Fruit fly (Drosophila melanogaster) whole organism, embryonic: ENCODE data around the gene Smox.

Experiments used
- Abd-B ChIP-seq: fragments of 200-800 bp; sonication (Bioruptor generic); optimal IDR thresholded peaks from 2 replicates; lab custom pipeline; 2018; ENCODE audit warnings: missing biosample characterization, mild to moderate bottlenecking, missing genetic modification characterization, moderate library complexity
- Atf-2 ChIP-seq: fragments of 200-800 bp; sonication (Bioruptor generic); optimal IDR thresholded peaks from 2 replicates; lab custom pipeline; 2016; ENCODE audit warnings: missing biosample characterization, missing genetic modification characterization
- CG10147 ChIP-seq: fragments of 200-800 bp; sonication (Bioruptor generic); optimal IDR thresholded peaks from 2 replicates; lab custom pipeline; 2019; ENCODE audit warnings: missing biosample characterization, mild to moderate bottlenecking, missing genetic modification characterization, moderate library complexity
- CG10462 ChIP-seq: fragments of 200-800 bp; sonication (Bioruptor generic); optimal IDR thresholded peaks from 2 replicates; lab custom pipeline; 2016; ENCODE audit warnings: missing biosample characterization, missing genetic modification characterization
- CG11560 ChIP-seq: fragments of 200-800 bp; sonication (Bioruptor generic); IDR thresholded peaks from 3 replicates; pipeline ENCODE4 v1.3.6; 2022; ENCODE audit warnings: missing biosample characterization, missing genetic modification characterization
- CG12744 ChIP-seq: fragments of 200-800 bp; sonication (Bioruptor generic); optimal IDR thresholded peaks from 2 replicates; lab custom pipeline; 2016; ENCODE audit warnings: missing biosample characterization, missing genetic modification characterization
- CG15073 ChIP-seq: fragments of 200-800 bp; sonication (Bioruptor generic); optimal IDR thresholded peaks from 2 replicates; lab custom pipeline; 2016; ENCODE audit warnings: missing biosample characterization, missing genetic modification characterization
- CG15601 ChIP-seq: fragments of 200-800 bp; sonication (Bioruptor generic); optimal IDR thresholded peaks from 3 replicates; lab custom pipeline; 2019; ENCODE audit warnings: missing biosample characterization, mild to moderate bottlenecking, missing genetic modification characterization, moderate library complexity
- CG2116 ChIP-seq: fragments of 200-800 bp; sonication (Bioruptor generic); optimal IDR thresholded peaks from 3 replicates; lab custom pipeline; 2018; ENCODE audit warnings: missing biosample characterization, mild to moderate bottlenecking, missing genetic modification characterization
- CG2202 ChIP-seq: fragments of 200-800 bp; sonication (Bioruptor generic); optimal IDR thresholded peaks from 2 replicates; lab custom pipeline; 2018; ENCODE audit warnings: missing biosample characterization, mild to moderate bottlenecking, missing genetic modification characterization
- CG2678 ChIP-seq: fragments of 200-800 bp; sonication (Bioruptor generic); optimal IDR thresholded peaks from 3 replicates; lab custom pipeline; 2019; ENCODE audit warnings: missing biosample characterization, mild to moderate bottlenecking, missing genetic modification characterization, moderate library complexity
- CG2712 ChIP-seq: fragments of 200-800 bp; optimal IDR thresholded peaks from 3 replicates; lab custom pipeline; 2019; ENCODE audit warnings: missing biosample characterization, mild to moderate bottlenecking, missing genetic modification characterization, moderate library complexity
- CG34422 ChIP-seq: fragments of 200-800 bp; sonication (Bioruptor generic); IDR thresholded peaks from 3 replicates; pipeline ENCODE4 v1.3.6; 2022; ENCODE audit warnings: missing biosample characterization, missing genetic modification characterization
- CG4854 ChIP-seq: fragments of 200-800 bp; sonication (Bioruptor generic); optimal IDR thresholded peaks from 2 replicates; lab custom pipeline; 2016; ENCODE audit warnings: missing biosample characterization, missing genetic modification characterization, inconsistent platforms
- CG5953 ChIP-seq: fragments of 200-800 bp; sonication (Bioruptor generic); IDR thresholded peaks from 2 replicates; pipeline ENCODE4 v1.3.6; 2022; ENCODE audit warnings: missing biosample characterization, missing genetic modification characterization
- CG7839 ChIP-seq: fragments of 200-800 bp; sonication (Bioruptor generic); optimal IDR thresholded peaks from 3 replicates; lab custom pipeline; 2018; ENCODE audit warnings: missing biosample characterization, mild to moderate bottlenecking, missing genetic modification characterization, moderate library complexity
- CG8089 ChIP-seq: fragments of 200-800 bp; sonication (Bioruptor generic); optimal IDR thresholded peaks from 3 replicates; lab custom pipeline; 2016; ENCODE audit warnings: missing biosample characterization, missing genetic modification characterization
- CG9797 ChIP-seq: fragments of 200-800 bp; sonication (Bioruptor generic); optimal IDR thresholded peaks from 3 replicates; lab custom pipeline; 2018; ENCODE audit warnings: missing biosample characterization, mild to moderate bottlenecking, missing genetic modification characterization
- CHES-1-like ChIP-seq: fragments of 200-800 bp; sonication (Bioruptor generic); optimal IDR thresholded peaks from 2 replicates; lab custom pipeline; 2016; ENCODE audit warnings: missing biosample characterization, missing genetic modification characterization
- Chrac-16 ChIP-seq: fragments of 200-800 bp; sonication (Bioruptor generic); optimal IDR thresholded peaks from 3 replicates; lab custom pipeline; 2016; ENCODE audit warnings: missing biosample characterization, missing genetic modification characterization
- Dbx ChIP-seq: fragments of 200-800 bp; sonication (Bioruptor generic); IDR thresholded peaks from 3 replicates; pipeline ENCODE4 v1.3.6; 2022; ENCODE audit warnings: missing biosample characterization, missing genetic modification characterization
- Dip3 ChIP-seq: fragments of 200-800 bp; sonication (Bioruptor generic); optimal IDR thresholded peaks from 3 replicates; lab custom pipeline; 2016; ENCODE audit warnings: missing biosample characterization, missing genetic modification characterization
- Drgx ChIP-seq: fragments of 200-800 bp; sonication (Bioruptor generic); IDR thresholded peaks from 2 replicates; pipeline ENCODE4 v1.3.6; 2022; ENCODE audit warnings: missing biosample characterization, missing genetic modification characterization
- Gug ChIP-seq: fragments of 200-800 bp; sonication (Bioruptor generic); IDR thresholded peaks from 4 replicates; pipeline ENCODE4 v1.3.6; 2022; ENCODE audit warnings: missing biosample characterization, missing genetic modification characterization
- HLH3B ChIP-seq: fragments of 200-800 bp; sonication (Bioruptor generic); IDR thresholded peaks from 2 replicates; pipeline ENCODE4 v1.3.6; 2022; ENCODE audit warnings: missing biosample characterization, missing genetic modification characterization
- HLH54F ChIP-seq: fragments of 200-800 bp; sonication (Bioruptor generic); optimal IDR thresholded peaks from 3 replicates; lab custom pipeline; 2016; ENCODE audit warnings: missing biosample characterization, missing genetic modification characterization
- Kr ChIP-seq: fragments of 200-800 bp; sonication (Bioruptor generic); optimal IDR thresholded peaks from 2 replicates; lab custom pipeline; 2017; ENCODE audit warnings: missing biosample characterization, mild to moderate bottlenecking, missing genetic modification characterization
- Lhr ChIP-seq: fragments of 200-800 bp; sonication (Bioruptor generic); optimal IDR thresholded peaks from 3 replicates; lab custom pipeline; 2017; ENCODE audit warnings: mild to moderate bottlenecking, missing biosample characterization, missing genetic modification reagents, missing genetic modification characterization
- MTF-1 ChIP-seq: fragments of 200-800 bp; sonication (Bioruptor generic); optimal IDR thresholded peaks from 2 replicates; lab custom pipeline; 2018; ENCODE audit warnings: missing biosample characterization, mild to moderate bottlenecking, missing genetic modification characterization, borderline replicate concordance
- Myb ChIP-seq: fragments of 200-800 bp; sonication (Bioruptor generic); optimal IDR thresholded peaks from 2 replicates; lab custom pipeline; 2016; ENCODE audit warnings: missing biosample characterization, missing genetic modification characterization
- NC2β ChIP-seq: fragments of 200-800 bp; sonication (Bioruptor generic); optimal IDR thresholded peaks from 2 replicates; lab custom pipeline; 2016; ENCODE audit warnings: missing biosample characterization, missing genetic modification characterization
- Nf-YC ChIP-seq: fragments of 200-800 bp; optimal IDR thresholded peaks from 3 replicates; lab custom pipeline; 2019; ENCODE audit warnings: missing biosample characterization, mild to moderate bottlenecking, missing genetic modification characterization, moderate library complexity
- Rfx ChIP-seq: fragments of 200-800 bp; sonication (Bioruptor generic); IDR thresholded peaks from 2 replicates; pipeline ENCODE4 v1.3.6; 2022; ENCODE audit warnings: missing biosample characterization, missing genetic modification characterization
- Tbp ChIP-seq: fragments of >200 bp; optimal IDR thresholded peaks from 2 replicates; lab custom pipeline; 2018; ENCODE audit warnings: missing biosample characterization, missing genetic modification characterization
- ab ChIP-seq: fragments of 200-800 bp; sonication (Bioruptor generic); optimal IDR thresholded peaks from 2 replicates; lab custom pipeline; 2016; ENCODE audit warnings: missing biosample characterization, missing genetic modification characterization
- br ChIP-seq: fragments of >200 bp; optimal IDR thresholded peaks from 2 replicates; lab custom pipeline; 2017
- cas ChIP-seq: fragments of 200-800 bp; sonication (Bioruptor generic); IDR thresholded peaks from 2 replicates; pipeline ENCODE4 v1.3.6; 2022; ENCODE audit warnings: missing biosample characterization, missing genetic modification characterization
- fd64A ChIP-seq: fragments of 200-800 bp; sonication (Bioruptor generic); optimal IDR thresholded peaks from 3 replicates; lab custom pipeline; 2018; ENCODE audit warnings: missing biosample characterization, mild to moderate bottlenecking, missing genetic modification characterization
- gce ChIP-seq: fragments of 200-800 bp; sonication (Bioruptor generic); IDR thresholded peaks from 3 replicates; pipeline ENCODE4 v1.3.6; 2022; ENCODE audit warnings: missing biosample characterization, missing genetic modification characterization
- gfzf ChIP-seq: fragments of 200-800 bp; sonication (Bioruptor generic); optimal IDR thresholded peaks from 2 replicates; lab custom pipeline; 2016; ENCODE audit warnings: missing biosample characterization, mild to moderate bottlenecking, missing genetic modification characterization, moderate library complexity
- ham ChIP-seq: fragments of 200-800 bp; sonication (Bioruptor generic); IDR thresholded peaks from 2 replicates; pipeline ENCODE4 v1.3.6; 2022; ENCODE audit warnings: missing biosample characterization, missing genetic modification characterization
- jigr1 ChIP-seq: fragments of 200-800 bp; sonication (Bioruptor generic); IDR thresholded peaks from 3 replicates; pipeline ENCODE4 v1.3.6; 2022; ENCODE audit warnings: missing biosample characterization, missing genetic modification characterization
- luna ChIP-seq: fragments of 200-800 bp; sonication (Bioruptor generic); optimal IDR thresholded peaks from 2 replicates; lab custom pipeline; 2016; ENCODE audit warnings: missing biosample characterization, missing genetic modification characterization
- nerfin-2 ChIP-seq: fragments of 200-800 bp; sonication (Bioruptor generic); IDR thresholded peaks from 2 replicates; pipeline ENCODE4 v1.3.6; 2022; ENCODE audit warnings: missing biosample characterization, missing genetic modification characterization; ENCODE audit not compliant: partially characterized antibody
- pfk ChIP-seq: fragments of 200-800 bp; sonication (Bioruptor generic); optimal IDR thresholded peaks from 2 replicates; lab custom pipeline; 2018; ENCODE audit warnings: missing biosample characterization, mild to moderate bottlenecking, missing genetic modification characterization, moderate library complexity
- phol ChIP-seq: fragments of 200-800 bp; sonication (Bioruptor generic); optimal IDR thresholded peaks from 3 replicates; lab custom pipeline; 2018; ENCODE audit warnings: missing biosample characterization, mild to moderate bottlenecking, missing genetic modification characterization, moderate library complexity
- rib ChIP-seq: fragments of 200-800 bp; sonication (Bioruptor generic); IDR thresholded peaks from 2 replicates; pipeline ENCODE4 v1.3.6; 2022; ENCODE audit warnings: missing biosample characterization, missing genetic modification characterization
- sd ChIP-seq: fragments of 200-800 bp; sonication (Bioruptor generic); optimal IDR thresholded peaks from 3 replicates; lab custom pipeline; 2018; ENCODE audit warnings: missing biosample characterization, mild to moderate bottlenecking, missing genetic modification characterization, moderate library complexity
- sima ChIP-seq: fragments of 200-800 bp; sonication (Bioruptor generic); optimal IDR thresholded peaks from 2 replicates; lab custom pipeline; 2016; ENCODE audit warnings: missing biosample characterization, missing genetic modification characterization
- ssp ChIP-seq: fragments of 200-800 bp; sonication (Bioruptor generic); IDR thresholded peaks from 2 replicates; pipeline ENCODE4 v1.3.6; 2022; ENCODE audit warnings: missing biosample characterization, missing genetic modification characterization

Smox gene

dm6 chrX:8114476-8115342 is 27.4 kb downstream of the Smox start (continued):
- peak; percentile 31 for TF ChIP-seq CHES-1-like
- peak; percentile 4 for TF ChIP-seq luna (GFP tag; lab: Kevin White, UChicago)
- TF ChIP-seq HLH3B (GFP tag; lab: Robert Waterston, UW), result peak; percentile 46; the same call in 1 of the 2 replicates
- peak; percentile 55; the same call in 1 of the 3 replicates for TF ChIP-seq Dbx (GFP tag; lab: Robert Waterston, UW)
- peak; percentile 61 for TF ChIP-seq Nf-YC (tag; lab: Kevin White, UChicago)
- no peak for TF ChIP-seq Gug (GFP tag; lab: Robert Waterston, UW)
- TF ChIP-seq ham (GFP tag; lab: Robert Waterston, UW), result no peak
- TF ChIP-seq Lhr (GFP tag; lab: Kevin White, UChicago), result no peak
- TF ChIP-seq CG9797, result no peak
- peak; percentile 15 for TF ChIP-seq CG4854 (GFP tag; lab: Kevin White, UChicago)
- no peak for TF ChIP-seq CG15073 (GFP tag; lab: Kevin White, UChicago)
- TF ChIP-seq CG2202, result no peak
- peak; percentile 57 for TF ChIP-seq CG12744
- TF ChIP-seq Drgx, result peak; percentile 9; the same call in 1 of the 2 replicates
- no peak for TF ChIP-seq fd64A
- TF ChIP-seq HLH54F (GFP tag; lab: Kevin White, UChicago), result peak; percentile 33
- peak; percentile 56 for TF ChIP-seq Abd-B (GFP tag; lab: Kevin White, UChicago)
- TF ChIP-seq pfk (GFP tag; lab: Kevin White, UChicago), result no peak
- TF ChIP-seq CG8089 (GFP tag; lab: Kevin White, UChicago), result no peak
- TF ChIP-seq CG2678 (tag; lab: Kevin White, UChicago), result peak; percentile 80
- TF ChIP-seq Dip3 (GFP tag; lab: Kevin White, UChicago), result peak; percentile 47
- peak; percentile 74 for TF ChIP-seq Rfx (GFP tag; lab: Robert Waterston, UW)
- TF ChIP-seq sima (GFP tag; lab: Kevin White, UChicago), result peak; percentile 6
- TF ChIP-seq Kr, result no peak
- no peak for TF ChIP-seq ab (GFP tag; lab: Kevin White, UChicago)
- peak; percentile 56 for TF ChIP-seq CG2712 (tag; lab: Kevin White, UChicago)
- no peak; the same call in 2 of the 3 replicates for TF ChIP-seq CG34422 (GFP tag; lab: Robert Waterston, UW)
- no peak for TF ChIP-seq ssp (GFP tag; lab: Robert Waterston, UW)
- TF ChIP-seq phol (tag; lab: Kevin White, UChicago), result peak; percentile 55
- TF ChIP-seq gfzf (GFP tag; lab: Kevin White, UChicago), result no peak
- TF ChIP-seq br (lab: Kevin White, UChicago), result no peak
- peak; percentile 33 for TF ChIP-seq Myb (GFP tag; lab: Kevin White, UChicago)
- TF ChIP-seq CG5953, result no peak
- TF ChIP-seq gce (GFP tag; lab: Robert Waterston, UW), result peak; percentile 53; the same call in 1 of the 3 replicates
- TF ChIP-seq NC2β (GFP tag; lab: Kevin White, UChicago), result peak; percentile 29
- TF ChIP-seq CG10462, result no peak
- TF ChIP-seq nerfin-2, result no peak
- TF ChIP-seq Atf-2, result peak; percentile 25
- peak; percentile 58 for TF ChIP-seq CG10147 (GFP tag; lab: Kevin White, UChicago)
- no peak for TF ChIP-seq CG15601 (tag; lab: Kevin White, UChicago)
- no peak for TF ChIP-seq Tbp (GFP tag; lab: Kevin White, UChicago)
- TF ChIP-seq rib (GFP tag; lab: Robert Waterston, UW), result no peak
- peak; percentile 47 for TF ChIP-seq Chrac-16
- TF ChIP-seq CG7839 (tag; lab: Kevin White, UChicago), result peak; percentile 76
- TF ChIP-seq cas (GFP tag; lab: Robert Waterston, UW), result no peak
- no peak for TF ChIP-seq CG11560
- TF ChIP-seq MTF-1 (GFP tag; lab: Kevin White, UChicago), result no peak
- peak; percentile 59 for TF ChIP-seq CG2116 (GFP tag; lab: Kevin White, UChicago)
- TF ChIP-seq sd (tag; lab: Kevin White, UChicago), result peak; percentile 41
- no peak for TF ChIP-seq jigr1 (GFP tag; lab: Robert Waterston, UW)
